Fruit fly (Drosophila melanogaster) whole organism, embryonic: ENCODE results near the gene CG11893.

Experiments used
- CG4707 ChIP-seq: fragments of 200-800 bp; sonication (Bioruptor generic); optimal IDR thresholded peaks from 2 replicates; lab custom pipeline; 2018; ENCODE audit warnings: missing biosample characterization, mild to moderate bottlenecking, missing genetic modification characterization, moderate library complexity
- CG5953 ChIP-seq: fragments of 200-800 bp; sonication (Bioruptor generic); IDR thresholded peaks from 2 replicates; pipeline ENCODE4 v1.3.6; 2022; ENCODE audit warnings: missing biosample characterization, missing genetic modification characterization
- Dll ChIP-seq: fragments of 200-800 bp; sonication (Bioruptor generic); IDR thresholded peaks from 4 replicates; pipeline ENCODE4 v1.3.6; 2022; ENCODE audit warnings: missing biosample characterization, missing genetic modification characterization; ENCODE audit not compliant: partially characterized antibody
- Dref ChIP-seq: fragments of 200-800 bp; sonication (Bioruptor generic); IDR thresholded peaks from 2 replicates; pipeline ENCODE4 v1.3.6; 2022; ENCODE audit warnings: missing biosample characterization, missing genetic modification characterization
- Drgx ChIP-seq: fragments of 200-800 bp; sonication (Bioruptor generic); IDR thresholded peaks from 2 replicates; pipeline ENCODE4 v1.3.6; 2022; ENCODE audit warnings: missing biosample characterization, missing genetic modification characterization
- gsb ChIP-seq: fragments of 200-800 bp; sonication (Bioruptor generic); IDR thresholded peaks from 2 replicates; pipeline ENCODE4 v1.3.6; 2022; ENCODE audit warnings: missing biosample characterization, missing genetic modification characterization
- nerfin-2 ChIP-seq: fragments of 200-800 bp; sonication (Bioruptor generic); IDR thresholded peaks from 2 replicates; pipeline ENCODE4 v1.3.6; 2022; ENCODE audit warnings: missing biosample characterization, missing genetic modification characterization; ENCODE audit not compliant: partially characterized antibody

DNA sequence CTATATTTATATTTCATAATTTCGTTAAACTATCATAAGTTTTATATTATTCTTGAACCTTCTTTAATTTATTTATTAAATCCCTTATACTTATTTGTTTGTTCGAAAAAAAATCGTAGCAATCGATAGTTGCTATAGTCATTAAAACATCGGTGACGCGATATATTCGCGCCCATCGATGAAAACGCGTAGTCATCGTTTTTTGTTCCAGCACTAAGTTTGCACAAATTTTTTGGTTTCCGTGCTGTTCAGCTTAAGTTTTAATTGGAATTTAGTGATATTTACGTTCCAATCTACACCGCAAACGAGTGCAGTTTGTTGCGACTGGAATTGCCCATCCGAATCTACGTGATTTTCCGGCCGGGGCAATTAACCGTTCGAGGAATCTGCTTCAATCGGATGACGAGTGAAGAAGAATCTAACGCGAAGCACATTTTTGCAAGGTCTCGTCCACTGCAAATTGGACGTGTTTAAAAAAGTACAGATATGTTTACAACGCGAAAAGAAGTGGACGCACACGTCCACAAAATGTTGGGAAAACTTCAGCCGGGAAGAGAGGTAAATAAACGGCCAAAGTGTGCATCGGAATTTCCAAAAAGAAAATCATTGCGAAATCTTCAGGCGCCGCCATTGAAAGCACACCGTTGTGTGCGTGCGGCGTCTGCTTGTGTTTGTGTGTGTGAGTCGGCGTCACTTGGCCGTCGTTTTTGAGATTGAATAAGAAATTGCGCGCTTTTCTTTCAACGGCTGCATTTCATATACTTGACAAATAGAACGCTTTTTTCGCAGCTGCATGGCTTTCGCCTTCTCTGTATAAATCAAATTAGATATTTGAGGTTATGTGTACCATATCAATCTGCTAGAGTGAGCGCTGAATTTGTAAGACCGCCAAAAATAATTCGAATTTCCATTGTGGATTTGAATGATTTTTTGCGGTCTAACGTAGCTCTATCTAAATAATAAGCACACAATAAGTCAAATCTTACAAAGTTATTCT, 40.2 kb upstream of the CG11893 start, which contains the start of gene Nup358:
- TF ChIP-seq gsb = no peak
- peak; percentile 98 for TF ChIP-seq Dref
- no peak for TF ChIP-seq Drgx (GFP tag; lab: Robert Waterston, UW)
- peak; percentile 97 for TF ChIP-seq nerfin-2
- no peak for TF ChIP-seq CG5953 (GFP tag; lab: Robert Waterston, UW)
- TF ChIP-seq Dll (GFP tag; lab: Robert Waterston, UW) = peak; percentile 96
- TF ChIP-seq CG4707 (GFP tag; lab: Kevin White, UChicago) = no peak
